Worm (Caenorhabditis elegans): ENCODE results near the gene ced-7.

ced-7 gene

DNA sequence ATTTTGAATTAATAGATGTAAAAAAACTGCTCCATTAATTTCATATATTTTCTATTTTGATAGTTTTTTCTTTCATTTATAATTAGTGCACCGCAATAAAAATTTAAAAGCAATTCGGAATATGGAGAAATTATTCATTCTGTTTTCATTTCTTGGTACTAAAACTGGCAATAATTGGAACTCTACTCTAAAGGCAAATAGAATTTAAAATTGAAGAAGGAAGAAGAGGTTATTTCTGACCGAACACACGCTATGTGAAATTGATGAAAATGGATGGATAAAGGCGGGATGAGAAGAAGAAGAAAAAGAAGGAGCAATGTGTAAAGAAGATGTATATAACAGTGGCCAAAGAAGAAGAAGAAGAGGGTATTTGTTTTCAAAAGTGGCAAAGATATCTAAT, 3.3 kb upstream of the ced-7 start:
- TF ChIP-seq C34F6.9 (tag; optimal IDR thresholded peaks at IDR 0.05) (peak; percentile 42), elt-3 (tag; optimal IDR thresholded peaks at IDR 0.05) (no peak)

- TF ChIP-seq gmeb-1 (tag; optimal IDR thresholded peaks at IDR 0.05): no peak
- peak; percentile 5 for TF ChIP-seq fos-1 (tag; optimal IDR thresholded peaks at IDR 0.05)
These were observed 2.4 kb upstream of the ced-7 start, which contains the start of gene C48B4.3 for ce11 chrIII:9582240-9582639. Gene C48B4.3, minus strand, starts transcription at chrIII:9582388.

DNA sequence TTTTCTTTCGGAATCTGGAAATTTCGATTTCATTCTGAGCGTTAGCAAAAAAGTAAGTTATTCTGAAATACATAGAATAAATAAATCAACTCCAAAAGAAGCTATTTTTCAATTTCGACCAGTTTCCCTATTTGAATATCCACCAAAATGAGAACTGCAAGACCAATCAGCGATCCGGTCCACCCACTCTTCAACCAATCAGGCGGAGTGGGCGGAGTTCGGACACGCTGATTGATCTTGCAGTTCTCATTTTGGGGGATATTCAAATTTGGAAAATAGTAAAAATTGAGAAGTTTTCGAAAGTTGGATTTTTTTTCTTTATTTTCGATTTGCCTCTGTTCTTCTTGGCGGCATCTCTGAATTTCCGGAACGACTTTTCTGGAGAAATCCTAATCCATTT, 9.0 kb downstream of the ced-7 start:
- no peak for TF ChIP-seq aly-2 (tag; optimal IDR thresholded peaks at IDR 0.05)
- peak in 1 of 2 experiments; percentile 48 for TF ChIP-seq lsy-2 (tag; optimal IDR thresholded peaks at IDR 0.05)
- TF ChIP-seq gmeb-1 (tag; optimal IDR thresholded peaks at IDR 0.05): peak; percentile 72
- TF ChIP-seq nhr-10 (tag; optimal IDR thresholded peaks at IDR 0.05): no peak

- TF ChIP-seq ceh-16 (tag; optimal IDR thresholded peaks at IDR 0.05) (no peak), ztf-11 (tag; optimal IDR thresholded peaks at IDR 0.05) (no peak), ZK546.5 (tag; optimal IDR thresholded peaks at IDR 0.05) (no peak), skn-1 (tag; optimal IDR thresholded peaks at IDR 0.05) (no peak), nhr-11 (tag; optimal IDR thresholded peaks at IDR 0.05) (no peak), nhr-6 (tag; optimal IDR thresholded peaks at IDR 0.05) (no peak), gmeb-1 (tag; optimal IDR thresholded peaks at IDR 0.05) (no peak), elt-1 (tag; optimal IDR thresholded peaks at IDR 0.05) (no peak), R02D3.7 (tag; optimal IDR thresholded peaks at IDR 0.05) (no peak)
These were observed 11.4 kb downstream of the ced-7 start, which contains the start of gene C48B4.13 for ce11 chrIII:9568451-9568850. Gene C48B4.13, plus strand, starts transcription at chrIII:9568751.

DNA sequence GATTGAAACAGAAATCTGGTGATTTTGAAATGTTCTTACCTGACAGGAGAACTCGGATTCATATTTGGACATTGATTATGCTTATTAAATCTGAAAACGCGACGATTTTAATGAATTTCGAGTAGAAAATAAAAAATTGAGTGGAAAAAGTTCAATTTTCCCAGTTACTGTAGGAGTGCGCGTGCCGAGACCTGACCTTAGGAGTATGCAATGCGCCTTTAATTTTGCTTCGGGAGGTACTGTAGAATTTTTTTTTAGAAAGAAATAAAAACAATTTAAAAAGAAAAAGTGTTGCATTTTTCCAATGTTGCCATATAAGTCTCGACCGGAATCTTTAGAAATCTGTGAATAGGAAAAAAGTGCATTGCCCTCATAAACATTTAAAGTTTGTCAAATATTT, 13.9 kb downstream of the ced-7 start, which contains the start of gene C48B4.11:
Gene C48B4.11, minus strand, starts transcription at position 143 of the 400 bp plus-strand sequence.
- TF ChIP-seq egl-27 (tag; optimal IDR thresholded peaks at IDR 0.05): no peak
- no peak for TF ChIP-seq sem-4 (tag; optimal IDR thresholded peaks at IDR 0.05)
- TF ChIP-seq skn-1 (tag; optimal IDR thresholded peaks at IDR 0.05): no peak
- no peak for TF ChIP-seq ceh-82 (tag; optimal IDR thresholded peaks at IDR 0.05)
- TF ChIP-seq elt-1 (tag; optimal IDR thresholded peaks at IDR 0.05): no peak
- TF ChIP-seq unc-39 (tag; optimal IDR thresholded peaks at IDR 0.05): no peak
- no peak for TF ChIP-seq mbf-1 (tag; optimal IDR thresholded peaks at IDR 0.05)
- no peak for TF ChIP-seq nhr-21 (tag; optimal IDR thresholded peaks at IDR 0.05)
- no peak for TF ChIP-seq gmeb-1 (tag; optimal IDR thresholded peaks at IDR 0.05)
- TF ChIP-seq lsy-2 (tag; optimal IDR thresholded peaks at IDR 0.05): no peak
- TF ChIP-seq nhr-23 (tag; optimal IDR thresholded peaks at IDR 0.05): no peak
- no peak for TF ChIP-seq nhr-10 (tag; optimal IDR thresholded peaks at IDR 0.05)
- no peak for TF ChIP-seq ZK546.5 (tag; optimal IDR thresholded peaks at IDR 0.05)
- TF ChIP-seq Y55F3AM.14 (GFP tag; optimal IDR thresholded peaks at IDR 0.05): no peak
- no peak for TF ChIP-seq lin-11 (tag; optimal IDR thresholded peaks at IDR 0.05)
- no peak for TF ChIP-seq mab-5 (tag; optimal IDR thresholded peaks at IDR 0.05)
- no peak for TF ChIP-seq ceh-16 (tag; optimal IDR thresholded peaks at IDR 0.05)
- no peak for TF ChIP-seq aly-2 (tag; optimal IDR thresholded peaks at IDR 0.05)
- no peak for TF ChIP-seq dmd-4 (tag; optimal IDR thresholded peaks at IDR 0.05)

DNA sequence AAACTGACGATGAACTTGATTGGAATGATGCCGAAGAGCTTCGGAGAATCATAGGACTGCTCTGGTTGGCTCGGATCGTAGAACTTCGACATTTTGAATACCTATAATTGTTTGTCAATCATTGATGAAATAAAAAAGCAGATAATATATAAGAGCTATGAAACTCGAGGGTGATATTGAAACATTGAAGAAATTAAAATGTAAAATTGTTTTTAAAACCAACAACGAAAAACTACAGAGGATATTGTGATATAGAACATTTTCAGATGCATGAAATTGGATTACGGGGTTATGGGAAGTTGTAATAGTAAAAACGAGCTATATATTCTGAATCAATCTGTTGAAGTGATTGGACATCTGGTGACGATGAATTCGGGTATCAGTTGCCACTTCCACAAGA, 15.5 kb downstream of the ced-7 start, which contains the start of gene C48B4.10:
Gene C48B4.10, minus strand, starts transcription at position 101 of the 400 bp plus-strand sequence.
- TF ChIP-seq peb-1 (tag; optimal IDR thresholded peaks at IDR 0.05) (no peak), ztf-11 (tag; optimal IDR thresholded peaks at IDR 0.05) (no peak), ceh-82 (tag; optimal IDR thresholded peaks at IDR 0.05) (no peak), ztf-4 (tag; optimal IDR thresholded peaks at IDR 0.05) (no peak), mab-5 (tag; optimal IDR thresholded peaks at IDR 0.05) (no peak), C34F6.9 (tag; optimal IDR thresholded peaks at IDR 0.05) (no peak), ama-1 (optimal IDR thresholded peaks at IDR 0.05) (no peak), mdl-1 (tag; optimal IDR thresholded peaks at IDR 0.05) (no peak), zag-1 (tag; optimal IDR thresholded peaks at IDR 0.05) (no peak), lin-13 (GFP tag; optimal IDR thresholded peaks at IDR 0.05) (no peak), mbf-1 (tag; optimal IDR thresholded peaks at IDR 0.05) (no peak)

- TF ChIP-seq mdl-1 (tag; optimal IDR thresholded peaks at IDR 0.05) (no peak), C34F6.9 (tag; optimal IDR thresholded peaks at IDR 0.05) (no peak), sma-3 (GFP tag; optimal IDR thresholded peaks at IDR 0.05) (no peak), nhr-77 (tag; optimal IDR thresholded peaks at IDR 0.05) (no peak), ZK546.5 (tag; optimal IDR thresholded peaks at IDR 0.05) (no peak), dmd-4 (tag; optimal IDR thresholded peaks at IDR 0.05) (no peak), mab-5 (tag; optimal IDR thresholded peaks at IDR 0.05) (no peak), nhr-25 (tag; optimal IDR thresholded peaks at IDR 0.05) (no peak), ztf-11 (tag; optimal IDR thresholded peaks at IDR 0.05) (no peak), nhr-129 (tag; optimal IDR thresholded peaks at IDR 0.05) (no peak), nhr-21 (tag; optimal IDR thresholded peaks at IDR 0.05) (no peak), sma-9 (GFP tag; optimal IDR thresholded peaks at IDR 0.05) (no peak), sma-9 (tag; optimal IDR thresholded peaks at IDR 0.05) (no peak), sem-4 (tag; optimal IDR thresholded peaks at IDR 0.05) (no peak), unc-55 (GFP tag; optimal IDR thresholded peaks at IDR 0.05) (no peak)
These were observed 16.7 kb downstream of the ced-7 start, which contains the start of gene C48B4.9 for ce11 chrIII:9563235-9563634. Gene C48B4.9, minus strand, starts transcription at chrIII:9563335.

Data from whole organism, L2 larva.